Worm (Caenorhabditis elegans) whole organism, L2 larva: ENCODE data around the gene ify-1.

ENCODE experiments used
- C34F6.9 ChIP-seq: fragments of 150-350 bp; optimal IDR thresholded peaks from 2 replicates; lab custom pipeline; 2014; ENCODE audit warnings: missing biosample characterization, missing genetic modification characterization
- F13H6.1 ChIP-seq: sonication (generic microtip); optimal IDR thresholded peaks from 2 replicates; lab custom pipeline; 2016; ENCODE audit warnings: missing genetic modification characterization, missing compliant biosample characterization
- R02D3.7 ChIP-seq: fragments of 150-350 bp; optimal IDR thresholded peaks from 2 replicates; lab custom pipeline; 2014; ENCODE audit warnings: missing biosample characterization, missing genetic modification characterization
- Y55F3AM.14 ChIP-seq: fragments of 200-800 bp; sonication (Bioruptor generic); optimal IDR thresholded peaks from 2 replicates; lab custom pipeline; 2018; ENCODE audit warnings: mild to moderate bottlenecking, missing genetic modification characterization, missing compliant biosample characterization
- ZK546.5 ChIP-seq: sonication (generic microtip); optimal IDR thresholded peaks from 2 replicates; lab custom pipeline; 2017; ENCODE audit warnings: missing biosample characterization, missing genetic modification characterization
- aly-2 ChIP-seq: fragments of 150-350 bp; optimal IDR thresholded peaks from 2 replicates; lab custom pipeline; 2014; ENCODE audit warnings: missing biosample characterization, missing genetic modification characterization
- ama-1 ChIP-seq: fragments of 150-350 bp; optimal IDR thresholded peaks from 2 replicates; lab custom pipeline; 2018; ENCODE audit warnings: inconsistent platforms
- ceh-16 ChIP-seq: fragments of 150-350 bp; optimal IDR thresholded peaks from 2 replicates; lab custom pipeline; 2014; ENCODE audit warnings: missing biosample characterization, missing genetic modification characterization
- crh-2 ChIP-seq: sonication (generic microtip); optimal IDR thresholded peaks from 2 replicates; lab custom pipeline; 2017; ENCODE audit warnings: missing biosample characterization, missing genetic modification characterization
- egl-27 ChIP-seq: sonication (generic microtip); optimal IDR thresholded peaks from 3 replicates; lab custom pipeline; 2017; ENCODE audit warnings: missing biosample characterization, missing genetic modification reagents, missing genetic modification characterization
- elt-1 ChIP-seq: fragments of 150-350 bp; optimal IDR thresholded peaks from 2 replicates; lab custom pipeline; 2014; ENCODE audit warnings: missing biosample characterization, missing genetic modification characterization
- elt-3 ChIP-seq: sonication (generic microtip); optimal IDR thresholded peaks from 2 replicates; lab custom pipeline; 2017; ENCODE audit warnings: missing biosample characterization, missing genetic modification characterization
- fos-1 ChIP-seq: fragments of 150-350 bp; optimal IDR thresholded peaks from 2 replicates; lab custom pipeline; 2014; ENCODE audit warnings: missing biosample characterization, missing genetic modification characterization
- lin-11 ChIP-seq: fragments of 150-350 bp; sonication (generic microtip); optimal IDR thresholded peaks from 2 replicates; lab custom pipeline; 2014; ENCODE audit warnings: missing biosample characterization, missing genetic modification characterization, inconsistent platforms, mixed read lengths
- lin-39 ChIP-seq: fragments of 150-350 bp; optimal IDR thresholded peaks from 2 replicates; lab custom pipeline; 2014; ENCODE audit warnings: missing biosample characterization, missing genetic modification reagents, missing genetic modification characterization
- lsy-2 ChIP-seq, 2 experiments: fragments of 150-350 bp in 1 of 2; sonication (generic microtip) in 1 of 2; optimal IDR thresholded peaks; 2 replicates each; lab custom pipeline; 2014 to 2017; ENCODE audit warnings: missing biosample characterization in 2 of 2, missing genetic modification characterization in 2 of 2
- mab-5 ChIP-seq: fragments of 150-350 bp; optimal IDR thresholded peaks from 2 replicates; lab custom pipeline; 2014; ENCODE audit warnings: missing biosample characterization, missing genetic modification characterization
- nhr-10 ChIP-seq: sonication (generic microtip); optimal IDR thresholded peaks from 2 replicates; lab custom pipeline; 2017; ENCODE audit warnings: missing biosample characterization, missing genetic modification characterization
- nhr-11 ChIP-seq: fragments of 150-350 bp; optimal IDR thresholded peaks from 2 replicates; lab custom pipeline; 2014; ENCODE audit warnings: missing biosample characterization, missing genetic modification characterization
- nhr-12 ChIP-seq: fragments of 150-350 bp; optimal IDR thresholded peaks from 2 replicates; lab custom pipeline; 2014; ENCODE audit warnings: missing biosample characterization, missing genetic modification characterization
- nhr-129 ChIP-seq: fragments of 150-350 bp; optimal IDR thresholded peaks from 2 replicates; lab custom pipeline; 2014; ENCODE audit warnings: missing biosample characterization, missing genetic modification characterization
- nhr-21 ChIP-seq: fragments of 150-350 bp; optimal IDR thresholded peaks from 2 replicates; lab custom pipeline; 2014; ENCODE audit warnings: missing biosample characterization, missing genetic modification characterization
- nhr-23 ChIP-seq: fragments of 150-350 bp; optimal IDR thresholded peaks from 2 replicates; lab custom pipeline; 2014; ENCODE audit warnings: missing biosample characterization, missing genetic modification reagents, missing genetic modification characterization
- nhr-237 ChIP-seq: fragments of 150-350 bp; optimal IDR thresholded peaks from 2 replicates; lab custom pipeline; 2014; ENCODE audit warnings: missing biosample characterization, missing genetic modification characterization
- nhr-6 ChIP-seq: fragments of 150-350 bp; optimal IDR thresholded peaks from 2 replicates; lab custom pipeline; 2014; ENCODE audit warnings: missing biosample characterization, missing genetic modification characterization
- nhr-77 ChIP-seq: fragments of 150-350 bp; optimal IDR thresholded peaks from 2 replicates; lab custom pipeline; 2014; ENCODE audit warnings: missing biosample characterization, missing genetic modification characterization
- sem-4 ChIP-seq: fragments of 150-350 bp; optimal IDR thresholded peaks from 2 replicates; lab custom pipeline; 2014; ENCODE audit warnings: missing biosample characterization, missing genetic modification reagents, missing genetic modification characterization
- skn-1 ChIP-seq: sonication (generic microtip); optimal IDR thresholded peaks from 2 replicates; lab custom pipeline; 2017; ENCODE audit warnings: missing biosample characterization, missing genetic modification characterization
- sma-3 ChIP-seq: sonication (generic microtip); optimal IDR thresholded peaks from 2 replicates; lab custom pipeline; 2016; ENCODE audit warnings: missing genetic modification reagents, missing genetic modification characterization, missing compliant biosample characterization
- sma-9 ChIP-seq, 2 experiments: fragments of 150-350 bp in 1 of 2; sonication (generic microtip) in 1 of 2; optimal IDR thresholded peaks; 2 replicates each; lab custom pipeline; 2014 to 2016; ENCODE audit warnings: missing genetic modification characterization in 2 of 2, mild to moderate bottlenecking in 1 of 2, missing biosample characterization in 1 of 2, missing compliant biosample characterization in 1 of 2, missing genetic modification reagents in 1 of 2, moderate library complexity in 1 of 2
- snpc-4 ChIP-seq: fragments of 150-350 bp; optimal IDR thresholded peaks from 2 replicates; lab custom pipeline; 2014; ENCODE audit warnings: missing biosample characterization, missing genetic modification characterization
- unc-39 ChIP-seq: fragments of 150-350 bp; optimal IDR thresholded peaks from 2 replicates; lab custom pipeline; 2014; ENCODE audit warnings: missing biosample characterization, missing genetic modification characterization
- unc-55 ChIP-seq: fragments of 150-350 bp; sonication (generic microtip); optimal IDR thresholded peaks from 3 replicates; lab custom pipeline; 2014; ENCODE audit warnings: missing biosample characterization, missing genetic modification reagents, missing genetic modification characterization
- unc-62 ChIP-seq: fragments of 150-350 bp; optimal IDR thresholded peaks from 2 replicates; lab custom pipeline; 2014; ENCODE audit warnings: missing biosample characterization, missing genetic modification reagents, missing genetic modification characterization
- zag-1 ChIP-seq: fragments of 150-350 bp; optimal IDR thresholded peaks from 2 replicates; lab custom pipeline; 2014; ENCODE audit warnings: missing biosample characterization, missing genetic modification characterization
- ztf-11 ChIP-seq: sonication (generic microtip); optimal IDR thresholded peaks from 2 replicates; lab custom pipeline; 2017; ENCODE audit warnings: missing biosample characterization, missing genetic modification characterization
- ztf-4 ChIP-seq: fragments of 150-350 bp; optimal IDR thresholded peaks from 2 replicates; lab custom pipeline; 2014; ENCODE audit warnings: missing biosample characterization, missing genetic modification characterization

The ify-1 gene

DNA sequence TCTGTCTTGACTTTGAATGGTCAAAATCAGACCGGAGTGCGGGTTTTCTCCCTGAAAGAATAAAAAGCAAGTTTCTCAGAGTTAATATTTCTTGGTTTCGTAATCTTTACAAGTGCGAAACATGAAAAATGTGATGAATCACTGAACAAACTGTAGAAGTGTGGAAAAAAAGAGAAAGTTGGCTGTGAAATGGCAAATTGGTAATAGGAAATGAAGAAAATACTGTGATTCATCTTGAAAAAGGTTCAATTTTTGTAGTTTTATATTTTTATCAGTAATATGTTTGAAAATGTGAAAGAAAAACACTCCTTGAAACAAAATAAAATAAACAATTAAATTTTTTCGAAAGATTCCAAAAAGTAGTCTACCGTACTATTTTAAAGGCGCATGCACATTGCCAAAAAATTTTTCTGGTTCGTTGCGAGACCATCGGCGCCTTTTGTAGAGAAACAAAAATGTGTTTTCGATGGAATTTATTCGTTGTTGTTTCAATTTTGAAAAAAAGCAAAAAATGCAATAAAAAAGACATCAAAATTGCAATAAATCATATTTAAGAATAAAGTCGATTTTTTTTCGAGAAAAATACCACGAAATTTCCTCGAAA is 36.8 kb upstream of the ify-1 start, which contains the start of gene pld-1:
pld-1 (minus strand) TSS at position 51 of the 604 bp plus-strand sequence.
- no peak for TF ChIP-seq ceh-16 (tag; lab: Kevin White, UChicago)
- no peak for TF ChIP-seq unc-55 (GFP tag; lab: Kevin White, UChicago)
- TF ChIP-seq lin-39 (tag; lab: Kevin White, UChicago) = no peak
- TF ChIP-seq nhr-129 (tag; lab: Kevin White, UChicago) = no peak
- no peak for TF ChIP-seq egl-27 (tag; lab: Kevin White, UChicago)
- TF ChIP-seq zag-1 (tag; lab: Kevin White, UChicago) = no peak
- no peak for TF ChIP-seq ztf-4 (tag; lab: Kevin White, UChicago)
- TF ChIP-seq F13H6.1 (tag; lab: Kevin White, UChicago) = no peak
- no peak for TF ChIP-seq ztf-11
- no peak for TF ChIP-seq nhr-21 (tag; lab: Kevin White, UChicago)

- TF ChIP-seq R02D3.7 (tag; lab: Kevin White, UChicago) (no peak), sem-4 (tag; lab: Kevin White, UChicago) (no peak), fos-1 (tag; lab: Kevin White, UChicago) (peak; percentile 46), ztf-4 (tag; lab: Kevin White, UChicago) (no peak), unc-39 (tag; lab: Kevin White, UChicago) (no peak), mab-5 (tag; lab: Kevin White, UChicago) (no peak)
Measured at ce11 chrII:5086143-5086542, 31.2 kb upstream of the ify-1 start.

ce11 chrII:5085450-5085849 is 30.5 kb upstream of the ify-1 start, which contains the start of gene txt-9:
Gene txt-9, plus strand, starts transcription at chrII:5085785.
- peak; percentile 45 for TF ChIP-seq fos-1 (tag; lab: Kevin White, UChicago)
- TF ChIP-seq nhr-23 (tag; lab: Kevin White, UChicago) = no peak

- TF ChIP-seq sma-3 (GFP tag; lab: Kevin White, UChicago) = no peak
- no peak for TF ChIP-seq nhr-77 (tag; lab: Kevin White, UChicago)
- no peak for TF ChIP-seq elt-3
- no peak for TF ChIP-seq skn-1 (tag; lab: Kevin White, UChicago)
- TF ChIP-seq fos-1 (tag; lab: Kevin White, UChicago) = peak; percentile 31
- no peak for TF ChIP-seq ZK546.5 (tag; lab: Kevin White, UChicago)
- TF ChIP-seq zag-1 (tag; lab: Kevin White, UChicago) = no peak
Measured at ce11 chrII:5084225-5084624, 29.2 kb upstream of the ify-1 start.

DNA sequence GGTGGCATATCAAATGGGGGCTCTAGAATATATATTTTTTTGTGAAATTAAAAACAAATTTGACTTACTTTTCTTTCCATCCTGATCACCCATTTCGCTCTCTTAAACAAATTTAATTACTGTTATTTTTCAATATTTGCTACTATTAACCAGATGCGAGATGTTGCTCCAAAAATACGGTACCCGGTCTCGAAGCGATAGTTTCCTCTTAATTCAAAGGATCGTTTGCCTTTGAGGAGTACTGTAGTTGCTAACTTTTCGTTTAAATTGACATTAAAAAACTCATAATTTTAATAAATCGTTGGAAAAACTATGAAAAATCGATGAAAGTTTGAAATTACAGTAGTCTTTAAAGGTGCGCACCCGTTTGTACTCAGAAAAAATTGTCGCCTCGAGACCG is 28.4 kb upstream of the ify-1 start, which contains the start of gene C04G6.4:
C04G6.4 (minus strand) TSS at position 101 of the 400 bp plus-strand sequence.
- TF ChIP-seq sma-9 (GFP tag; optimal IDR thresholded peaks at IDR 0.05; lab: Kevin White, UChicago) = no peak
- TF ChIP-seq sma-9 (tag; optimal IDR thresholded peaks at IDR 0.05; lab: Kevin White, UChicago) = no peak
- TF ChIP-seq aly-2 (tag; lab: Kevin White, UChicago) = no peak
- TF ChIP-seq sma-3 (GFP tag; lab: Kevin White, UChicago) = no peak
- no peak for TF ChIP-seq mab-5 (tag; lab: Kevin White, UChicago)
- TF ChIP-seq ZK546.5 (tag; lab: Kevin White, UChicago) = no peak
- TF ChIP-seq crh-2 (tag; lab: Kevin White, UChicago) = no peak
- no peak for TF ChIP-seq unc-39 (tag; lab: Kevin White, UChicago)
- no peak for TF ChIP-seq ama-1 (lab: Kevin White, UChicago)
- TF ChIP-seq lsy-2 (tag; optimal IDR thresholded peaks at IDR 0.05; lab: Kevin White, UChicago) = no peak
- TF ChIP-seq ztf-11 = no peak
- no peak for TF ChIP-seq elt-1
- no peak for TF ChIP-seq nhr-11 (tag; lab: Kevin White, UChicago)
- TF ChIP-seq C34F6.9 (tag; lab: Kevin White, UChicago) = no peak
- no peak for TF ChIP-seq R02D3.7 (tag; lab: Kevin White, UChicago)
- no peak for TF ChIP-seq unc-55 (GFP tag; lab: Kevin White, UChicago)

DNA sequence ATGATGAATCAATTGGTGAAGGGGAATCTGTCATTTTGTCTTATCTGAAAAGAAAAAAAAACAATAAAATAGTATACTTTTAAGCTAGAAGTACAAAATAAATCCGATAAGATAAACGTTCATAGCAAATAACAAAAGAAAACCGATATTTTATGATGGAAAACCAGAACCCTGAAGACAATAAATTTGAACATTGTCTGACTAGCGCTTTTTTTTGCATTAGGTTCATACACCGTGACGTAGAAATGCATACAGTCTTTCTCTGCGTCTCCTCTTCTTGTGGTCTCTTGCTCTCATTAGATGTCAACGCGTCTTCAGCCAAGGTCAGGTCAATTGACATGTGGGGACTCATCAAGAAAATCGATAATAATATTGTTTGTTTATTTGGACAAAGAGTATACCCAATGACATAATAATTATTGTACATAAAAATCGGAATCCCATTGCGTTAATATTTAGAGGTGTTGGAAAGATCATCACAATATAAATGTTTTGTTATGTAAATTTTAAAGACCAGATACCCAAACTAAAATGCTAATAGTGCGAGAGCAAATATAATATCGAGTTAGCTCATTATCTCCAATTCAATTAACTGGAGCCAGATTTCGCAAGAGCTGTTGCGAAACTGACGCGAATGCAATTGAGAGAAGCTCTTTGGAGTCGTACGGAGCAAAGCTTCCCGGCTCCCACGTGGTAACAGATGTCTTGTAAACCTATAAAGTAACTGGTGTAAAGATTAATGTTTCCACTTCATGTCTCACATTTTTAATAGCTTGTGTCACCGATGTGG is 26.3 kb upstream of the ify-1 start, which contains the start of gene dsh-2:
dsh-2 (minus strand) TSS at position 51 of the 790 bp plus-strand sequence.
- TF ChIP-seq crh-2 (tag; lab: Kevin White, UChicago) = peak; percentile 76
- TF ChIP-seq ZK546.5 (tag; lab: Kevin White, UChicago) = no peak
- TF ChIP-seq aly-2 (tag; lab: Kevin White, UChicago) = no peak
- TF ChIP-seq nhr-10 (tag; lab: Kevin White, UChicago) = no peak
- TF ChIP-seq snpc-4 (tag; lab: Kevin White, UChicago) = no peak
- no peak for TF ChIP-seq nhr-237 (tag; lab: Kevin White, UChicago)
- no peak for TF ChIP-seq nhr-77 (tag; lab: Kevin White, UChicago)
- no peak for TF ChIP-seq unc-62 (GFP tag; lab: Kevin White, UChicago)
- TF ChIP-seq Y55F3AM.14 (GFP tag; lab: Kevin White, UChicago) = no peak
- no peak for TF ChIP-seq mab-5 (tag; lab: Kevin White, UChicago)
- peak; percentile 46 for TF ChIP-seq nhr-6
- peak; percentile 41 for TF ChIP-seq ceh-16 (tag; lab: Kevin White, UChicago)
- no peak for TF ChIP-seq nhr-11 (tag; lab: Kevin White, UChicago)
- peak; percentile 38 for TF ChIP-seq sma-9 (GFP tag; optimal IDR thresholded peaks at IDR 0.05; lab: Kevin White, UChicago)
- TF ChIP-seq sma-9 (tag; optimal IDR thresholded peaks at IDR 0.05; lab: Kevin White, UChicago) = no peak
- peak; percentile 43 for TF ChIP-seq sma-3 (GFP tag; lab: Kevin White, UChicago)
- peak; percentile 42 for TF ChIP-seq fos-1 (tag; lab: Kevin White, UChicago)
- TF ChIP-seq C34F6.9 (tag; lab: Kevin White, UChicago) = peak; percentile 57
- no peak for TF ChIP-seq nhr-12 (tag; lab: Kevin White, UChicago)
- no peak for TF ChIP-seq skn-1 (tag; lab: Kevin White, UChicago)
- peak; percentile 47 for TF ChIP-seq nhr-129 (tag; lab: Kevin White, UChicago)
- no peak for TF ChIP-seq lin-11 (tag; lab: Kevin White, UChicago)
